Worm (Caenorhabditis elegans) whole organism, L1 larva: ENCODE data around the gene F47C12.7.

ENCODE experiments used
- C04F5.9 ChIP-seq: sonication (generic microtip); optimal IDR thresholded peaks from 2 replicates; lab custom pipeline; 2016; ENCODE audit warnings: missing genetic modification characterization, missing compliant biosample characterization
- C34B4.2 ChIP-seq: sonication (generic microtip); optimal IDR thresholded peaks from 2 replicates; lab custom pipeline; 2017; ENCODE audit warnings: mild to moderate bottlenecking, missing genetic modification characterization, missing compliant biosample characterization
- aha-1 ChIP-seq: fragments of 150-350 bp; optimal IDR thresholded peaks from 2 replicates; lab custom pipeline; 2014; ENCODE audit warnings: missing biosample characterization, missing genetic modification characterization
- alr-1 ChIP-seq: fragments of 200-800 bp; sonication (Bioruptor generic); optimal IDR thresholded peaks from 2 replicates; lab custom pipeline; 2018; ENCODE audit warnings: borderline replicate concordance, mild to moderate bottlenecking, missing genetic modification characterization, missing compliant biosample characterization
- blmp-1 ChIP-seq: fragments of 150-350 bp; optimal IDR thresholded peaks from 2 replicates; lab custom pipeline; 2014; ENCODE audit warnings: missing biosample characterization, missing genetic modification characterization
- ceh-82 ChIP-seq, 3 experiments: fragments of 150-350 bp in 1 of 3; sonication (generic microtip) in 2 of 3; optimal IDR thresholded peaks; 2 replicates each; lab custom pipeline; 2014 to 2017; ENCODE audit warnings: missing biosample characterization in 3 of 3, missing genetic modification characterization in 3 of 3
- dpl-1 ChIP-seq, 3 experiments: fragments of 150-350 bp in 2 of 3; sonication (generic microtip) in 1 of 3; optimal IDR thresholded peaks; 2 replicates each; lab custom pipeline; 2014 to 2017; ENCODE audit warnings: missing biosample characterization in 3 of 3, missing genetic modification characterization in 3 of 3, missing genetic modification reagents in 3 of 3
- dsc-1 ChIP-seq: sonication (generic microtip); optimal IDR thresholded peaks from 2 replicates; lab custom pipeline; 2016; ENCODE audit warnings: mild to moderate bottlenecking, missing genetic modification characterization, missing compliant biosample characterization
- efl-3 ChIP-seq: fragments of 200-800 bp; sonication (Bioruptor generic); optimal IDR thresholded peaks from 2 replicates; lab custom pipeline; 2018; ENCODE audit warnings: mild to moderate bottlenecking, missing genetic modification characterization, missing compliant biosample characterization
- elt-2 ChIP-seq: sonication (generic microtip); optimal IDR thresholded peaks from 2 replicates; lab custom pipeline; 2016; ENCODE audit warnings: missing genetic modification characterization, mild to moderate bottlenecking, inconsistent platforms, missing compliant biosample characterization, missing genetic modification reagents
- elt-3 ChIP-seq, 6 experiments: fragments of 150-350 bp in 1 of 6; sonication (generic microtip); optimal IDR thresholded peaks; 2 replicates each; lab custom pipeline; 2017 to 2018; ENCODE audit warnings: missing biosample characterization in 6 of 6, missing genetic modification characterization in 6 of 6, inconsistent platforms in 1 of 6
- fos-1 ChIP-seq: fragments of 150-350 bp; optimal IDR thresholded peaks from 2 replicates; lab custom pipeline; 2014; ENCODE audit warnings: missing biosample characterization, missing genetic modification characterization
- hlh-17 ChIP-seq: fragments of 200-800 bp; sonication (Bioruptor generic); optimal IDR thresholded peaks from 2 replicates; lab custom pipeline; 2018; ENCODE audit warnings: missing genetic modification characterization, mild to moderate bottlenecking, missing compliant biosample characterization, moderate library complexity, borderline replicate concordance
- hlh-4 ChIP-seq: sonication (generic microtip); optimal IDR thresholded peaks from 2 replicates; lab custom pipeline; 2016; ENCODE audit warnings: mild to moderate bottlenecking, missing genetic modification characterization, missing compliant biosample characterization
- hpl-2 ChIP-seq: fragments of 150-350 bp; optimal IDR thresholded peaks from 2 replicates; lab custom pipeline; 2014; ENCODE audit warnings: missing biosample characterization, missing genetic modification reagents, missing genetic modification characterization
- irx-1 ChIP-seq: sonication (generic microtip); optimal IDR thresholded peaks from 2 replicates; lab custom pipeline; 2016; ENCODE audit warnings: missing genetic modification characterization, missing compliant biosample characterization
- jun-1 ChIP-seq: fragments of 150-350 bp; optimal IDR thresholded peaks from 2 replicates; lab custom pipeline; 2014; ENCODE audit warnings: missing biosample characterization, missing genetic modification reagents, missing genetic modification characterization
- lin-14 ChIP-seq: fragments of 200-800 bp; sonication (Bioruptor generic); optimal IDR thresholded peaks from 2 replicates; lab custom pipeline; 2018; ENCODE audit warnings: mild to moderate bottlenecking, missing genetic modification characterization, moderate library complexity, missing compliant biosample characterization
- lin-15B ChIP-seq: fragments of 150-350 bp; sonication (generic microtip); optimal IDR thresholded peaks from 3 replicates; lab custom pipeline; 2014; ENCODE audit warnings: missing biosample characterization, missing genetic modification characterization
- lin-35 ChIP-seq, 2 experiments: fragments of 150-350 bp; optimal IDR thresholded peaks; 2 replicates each; lab custom pipeline; 2014; ENCODE audit warnings: missing biosample characterization in 2 of 2, missing genetic modification characterization in 2 of 2, missing genetic modification reagents in 2 of 2
- lin-39 ChIP-seq: fragments of 150-350 bp; optimal IDR thresholded peaks from 2 replicates; lab custom pipeline; 2014; ENCODE audit warnings: missing biosample characterization, missing genetic modification reagents, missing genetic modification characterization
- lir-3 ChIP-seq: sonication (generic microtip); optimal IDR thresholded peaks from 2 replicates; lab custom pipeline; 2016; ENCODE audit warnings: mild to moderate bottlenecking, missing genetic modification characterization, moderate library complexity, missing compliant biosample characterization; ENCODE audit not compliant: poor library complexity
- lsy-2 ChIP-seq, 2 experiments: fragments of 150-350 bp; optimal IDR thresholded peaks; 2 replicates each; lab custom pipeline; 2014; ENCODE audit warnings: missing biosample characterization in 2 of 2, missing genetic modification characterization in 2 of 2
- mab-9 ChIP-seq: fragments of 200-800 bp; sonication (Bioruptor generic); IDR thresholded peaks from 2 replicates; pipeline ENCODE4 v1.3.6; 2022; ENCODE audit warnings: missing genetic modification reagents, missing genetic modification characterization, missing compliant biosample characterization
- mdl-1 ChIP-seq, 2 experiments: fragments of 150-350 bp; optimal IDR thresholded peaks; 2 replicates each; lab custom pipeline; 2014 to 2017; ENCODE audit warnings: missing biosample characterization in 2 of 2, missing genetic modification characterization in 2 of 2, inconsistent platforms in 1 of 2
- mep-1 ChIP-seq: fragments of 150-350 bp; optimal IDR thresholded peaks from 2 replicates; lab custom pipeline; 2014; ENCODE audit warnings: missing biosample characterization, missing genetic modification characterization
- nhr-71 ChIP-seq: sonication (generic microtip); optimal IDR thresholded peaks from 2 replicates; lab custom pipeline; 2016; ENCODE audit warnings: mild to moderate bottlenecking, missing genetic modification characterization, moderate library complexity, missing compliant biosample characterization
- nhr-77 ChIP-seq: fragments of 150-350 bp; optimal IDR thresholded peaks from 2 replicates; lab custom pipeline; 2014; ENCODE audit warnings: missing biosample characterization, missing genetic modification characterization
- nhr-90 ChIP-seq: sonication (generic microtip); optimal IDR thresholded peaks from 2 replicates; lab custom pipeline; 2016; ENCODE audit warnings: mild to moderate bottlenecking, missing genetic modification characterization, missing compliant biosample characterization; ENCODE audit not compliant: poor library complexity
- pag-3 ChIP-seq: sonication (generic microtip); optimal IDR thresholded peaks from 2 replicates; lab custom pipeline; 2017; ENCODE audit warnings: missing genetic modification characterization, mild to moderate bottlenecking, missing compliant biosample characterization, antibody characterized with exemption, borderline replicate concordance; ENCODE audit not compliant: insufficient read depth
- pax-3 ChIP-seq: fragments of 200-800 bp; sonication (Bioruptor generic); optimal IDR thresholded peaks from 2 replicates; lab custom pipeline; 2018; ENCODE audit warnings: mild to moderate bottlenecking, missing genetic modification characterization, moderate library complexity, missing compliant biosample characterization
- pqm-1 ChIP-seq: sonication (generic microtip); optimal IDR thresholded peaks from 3 replicates; lab custom pipeline; 2017; ENCODE audit warnings: missing biosample characterization, missing genetic modification characterization
- rnt-1 ChIP-seq: sonication (generic microtip); optimal IDR thresholded peaks from 2 replicates; lab custom pipeline; 2016; ENCODE audit warnings: mild to moderate bottlenecking, missing genetic modification characterization, moderate library complexity, missing compliant biosample characterization
- snpc-4 ChIP-seq: fragments of 150-350 bp; optimal IDR thresholded peaks from 2 replicates; lab custom pipeline; 2014; ENCODE audit warnings: missing biosample characterization, missing genetic modification characterization
- sptf-1 ChIP-seq: fragments of 150-350 bp; optimal IDR thresholded peaks from 2 replicates; lab custom pipeline; 2014; ENCODE audit warnings: missing biosample characterization, missing genetic modification characterization
- sup-37 ChIP-seq: fragments of 200-800 bp; sonication (Bioruptor generic); optimal IDR thresholded peaks from 2 replicates; lab custom pipeline; 2018; ENCODE audit warnings: mild to moderate bottlenecking, missing genetic modification characterization, missing compliant biosample characterization
- tlp-1 ChIP-seq: fragments of 150-350 bp; optimal IDR thresholded peaks from 2 replicates; lab custom pipeline; 2014; ENCODE audit warnings: missing biosample characterization, missing genetic modification characterization
- unc-62 ChIP-seq: fragments of 150-350 bp; optimal IDR thresholded peaks from 2 replicates; lab custom pipeline; 2014; ENCODE audit warnings: missing biosample characterization, missing genetic modification reagents, missing genetic modification characterization
- unc-86 ChIP-seq: sonication (generic microtip); optimal IDR thresholded peaks from 2 replicates; lab custom pipeline; 2016; ENCODE audit warnings: missing genetic modification characterization, missing compliant biosample characterization
- unc-98 ChIP-seq: fragments of 200-800 bp; sonication (Bioruptor generic); IDR thresholded peaks from 2 replicates; pipeline ENCODE4 v1.3.6; 2022; ENCODE audit warnings: missing genetic modification characterization, missing compliant biosample characterization

The F47C12.7 gene

DNA sequence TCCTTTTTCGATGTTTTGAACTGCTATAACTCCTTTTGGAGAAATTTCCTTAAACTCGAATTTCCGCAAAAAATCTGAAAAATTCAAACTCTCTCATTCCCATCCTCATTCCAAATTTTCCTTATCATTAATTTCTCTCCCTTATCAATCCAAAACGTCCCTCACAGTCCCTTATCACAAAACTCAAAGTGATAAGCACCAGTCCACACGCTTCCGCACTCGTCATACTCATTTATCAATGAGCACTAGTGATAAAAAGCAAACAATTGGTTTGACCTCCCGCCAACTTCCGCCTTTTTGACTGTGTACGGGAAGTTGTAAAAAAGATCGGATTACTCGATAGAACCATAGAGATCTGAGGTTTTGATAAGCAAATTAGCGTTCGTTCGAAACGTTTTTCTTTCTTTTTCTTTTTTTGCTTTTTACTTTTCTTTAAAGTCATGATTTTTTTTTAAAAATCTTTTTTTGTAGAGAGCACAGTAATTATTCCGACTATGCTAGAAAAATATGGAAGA is 6.6 kb downstream of the F47C12.7 start, which contains the start of gene clec-78:
Gene clec-78, plus strand, starts transcription at position 465 of the 515 bp plus-strand sequence.
- no peak for TF ChIP-seq unc-98 (GFP tag; lab: Robert Waterston, UW)
- no peak for TF ChIP-seq lin-39
- TF ChIP-seq lin-35 (GFP tag; optimal IDR thresholded peaks at IDR 0.05; lab: Kevin White, UChicago): peak in 1 of 2 experiments; percentile 61
- TF ChIP-seq mdl-1 (tag; optimal IDR thresholded peaks at IDR 0.05; lab: Kevin White, UChicago): peak in 1 of 2 experiments; percentile 45
- peak; percentile 98 for TF ChIP-seq pqm-1 (tag; lab: Kevin White, UChicago)
- peak; percentile 67 for TF ChIP-seq pax-3 (tag; lab: Kevin White, UChicago)
- no peak for TF ChIP-seq C34B4.2 (tag; lab: Kevin White, UChicago)
- TF ChIP-seq rnt-1 (tag; lab: Kevin White, UChicago): no peak
- peak; percentile 98 for TF ChIP-seq jun-1
- peak; percentile 87 for TF ChIP-seq tlp-1 (tag; lab: Kevin White, UChicago)
- peak; percentile 3 for TF ChIP-seq nhr-90 (tag; lab: Kevin White, UChicago)
- no peak for TF ChIP-seq sup-37 (GFP tag; lab: Kevin White, UChicago)
- no peak for TF ChIP-seq alr-1 (tag; lab: Kevin White, UChicago)
- TF ChIP-seq elt-2: peak; percentile 100

DNA sequence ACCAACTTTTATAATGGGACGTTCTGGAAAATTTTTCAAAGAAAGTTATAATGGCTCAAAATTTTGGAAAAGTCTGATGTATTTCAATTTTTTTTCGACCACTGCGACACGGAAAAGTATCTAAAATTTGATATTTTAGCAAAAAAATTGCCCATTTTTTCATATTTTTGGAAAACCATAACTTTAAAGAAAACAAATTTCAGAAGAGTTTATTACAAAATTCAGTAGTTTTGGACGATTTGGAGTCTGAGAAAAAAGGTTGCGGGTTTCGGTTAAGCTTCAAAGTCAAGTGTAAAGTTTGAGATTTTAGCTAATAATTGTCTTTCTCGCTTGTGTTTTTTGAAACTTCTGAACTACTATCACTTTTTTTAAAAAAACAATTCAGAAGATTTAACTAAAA is 7.2 kb downstream of the F47C12.7 start:
- TF ChIP-seq unc-62 (GFP tag; lab: Kevin White, UChicago): no peak
- no peak for TF ChIP-seq fos-1 (tag; lab: Kevin White, UChicago)
- no peak for TF ChIP-seq elt-3 (tag; optimal IDR thresholded peaks at IDR 0.05; lab: Kevin White, UChicago)
- TF ChIP-seq hlh-4 (tag; lab: Kevin White, UChicago): no peak

DNA sequence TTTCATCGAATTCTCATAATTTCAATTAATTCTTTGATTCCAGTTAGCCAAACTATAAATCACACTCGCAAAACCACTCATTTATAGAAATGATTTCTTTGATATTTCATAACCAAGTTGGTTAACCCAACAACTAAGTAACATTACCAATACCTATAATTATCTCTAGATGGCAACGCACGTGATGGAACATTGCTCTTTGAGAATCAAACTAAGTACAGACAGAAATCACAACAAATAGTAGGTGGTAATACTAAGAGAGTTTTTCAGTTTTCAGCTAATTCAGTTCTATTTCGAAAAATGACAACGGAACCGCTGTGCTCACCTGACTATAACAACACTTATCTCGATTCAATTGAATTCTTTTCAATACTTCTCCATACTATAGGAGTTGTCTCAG is 13.7 kb downstream of the F47C12.7 start, which contains the start of gene srh-223:
Gene srh-223, plus strand, starts transcription at position 301 of the 400 bp plus-strand sequence.
- no peak for TF ChIP-seq C34B4.2 (tag; lab: Kevin White, UChicago)
- TF ChIP-seq mab-9: no peak
- TF ChIP-seq irx-1 (tag; lab: Kevin White, UChicago): no peak
- no peak for TF ChIP-seq alr-1 (tag; lab: Kevin White, UChicago)
- no peak for TF ChIP-seq lin-14 (GFP tag; lab: Kevin White, UChicago)
- no peak for TF ChIP-seq hpl-2 (GFP tag; lab: Kevin White, UChicago)
- no peak for TF ChIP-seq pag-3
- no peak for TF ChIP-seq blmp-1 (tag; lab: Kevin White, UChicago)
- no peak for TF ChIP-seq snpc-4
- no peak for TF ChIP-seq dpl-1 (GFP tag; optimal IDR thresholded peaks at IDR 0.05; lab: Kevin White, UChicago)
- no peak for TF ChIP-seq lsy-2 (tag; optimal IDR thresholded peaks at IDR 0.05; lab: Kevin White, UChicago)
- no peak for TF ChIP-seq C04F5.9 (tag; lab: Kevin White, UChicago)
- no peak for TF ChIP-seq dsc-1
- no peak for TF ChIP-seq mep-1
- no peak for TF ChIP-seq pqm-1 (tag; lab: Kevin White, UChicago)
- no peak for TF ChIP-seq lir-3 (tag; lab: Kevin White, UChicago)

DNA sequence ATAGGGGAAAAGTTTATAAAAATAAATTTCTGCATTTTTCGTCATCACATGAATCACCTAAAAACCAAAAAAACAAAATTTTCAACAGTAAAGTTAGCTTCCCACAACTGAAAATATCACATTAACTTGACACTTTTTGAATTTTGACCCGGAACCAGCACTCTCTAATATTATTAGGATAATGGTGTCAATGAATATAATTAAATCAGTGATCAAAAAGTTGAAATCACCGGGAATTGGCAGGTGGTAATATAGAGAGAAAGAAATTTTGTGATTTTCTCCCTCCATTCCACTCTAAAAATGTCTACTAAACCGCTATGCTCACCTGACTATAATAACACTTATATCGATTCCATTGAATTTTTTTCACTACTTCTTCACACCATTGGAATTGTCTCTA is 15.8 kb downstream of the F47C12.7 start, which contains the start of gene srh-222:
Gene srh-222, plus strand, starts transcription at position 301 of the 400 bp plus-strand sequence.
- TF ChIP-seq lin-15B (no peak), hlh-17 (GFP tag; lab: Kevin White, UChicago) (no peak), unc-86 (tag; lab: Kevin White, UChicago) (no peak), efl-3 (GFP tag; lab: Kevin White, UChicago) (no peak), nhr-77 (tag; lab: Kevin White, UChicago) (no peak), C34B4.2 (tag; lab: Kevin White, UChicago) (no peak), ceh-82 (tag; optimal IDR thresholded peaks at IDR 0.05; lab: Kevin White, UChicago) (no peak), irx-1 (tag; lab: Kevin White, UChicago) (no peak), rnt-1 (tag; lab: Kevin White, UChicago) (no peak), nhr-71 (no peak), unc-98 (GFP tag; lab: Robert Waterston, UW) (no peak), pqm-1 (tag; lab: Kevin White, UChicago) (no peak), sptf-1 (tag; lab: Kevin White, UChicago) (no peak), aha-1 (tag; lab: Kevin White, UChicago) (no peak)
